Worm (Caenorhabditis elegans) whole organism, early embryonic: ENCODE measurements around the gene cht-3.

Experiments used
- flt-1 ChIP-seq: fragments of 200-800 bp; sonication (Bioruptor generic); IDR thresholded peaks from 2 replicates; pipeline ENCODE4 v1.3.6; 2022; ENCODE audit warnings: missing genetic modification characterization, missing compliant biosample characterization
- scrt-1 ChIP-seq: fragments of 200-800 bp; sonication (Bioruptor generic); IDR thresholded peaks from 2 replicates; pipeline ENCODE4 v1.3.6; 2022; ENCODE audit warnings: missing genetic modification characterization, missing compliant biosample characterization

ce11 chrIV:7049672-7050206 lies 46.3 kb downstream of the cht-3 start, which contains the start of gene nhr-105:
- no peak for TF ChIP-seq flt-1 (GFP tag; lab: Robert Waterston, UW)
- TF ChIP-seq scrt-1 (GFP tag; lab: Robert Waterston, UW), result no peak
